Worm (Caenorhabditis elegans): ENCODE results near the gene F44E5.17.

ce11 chrII:11726470-11727106, 21.8 kb downstream of the F44E5.17 start, which contains the start of gene F13D12.5:
- no peak for TF ChIP-seq nhr-12 (tag; optimal IDR thresholded peaks at IDR 0.05)
- TF ChIP-seq elt-3 (tag; optimal IDR thresholded peaks at IDR 0.05), result no peak

All from whole organism, L2 larva.